Worm (Caenorhabditis elegans) whole organism, L2 larva: Measurements from ENCODE around the gene R07B1.13.

Experiments used
- C34F6.9 ChIP-seq: fragments of 150-350 bp; optimal IDR thresholded peaks from 2 replicates; lab custom pipeline; 2014; ENCODE audit warnings: missing biosample characterization, missing genetic modification characterization
- egl-27 ChIP-seq: sonication (generic microtip); optimal IDR thresholded peaks from 3 replicates; lab custom pipeline; 2017; ENCODE audit warnings: missing biosample characterization, missing genetic modification reagents, missing genetic modification characterization
- lin-13 ChIP-seq: fragments of 150-350 bp; optimal IDR thresholded peaks from 2 replicates; lab custom pipeline; 2014; ENCODE audit warnings: missing biosample characterization, missing genetic modification reagents, missing genetic modification characterization
- lin-39 ChIP-seq: fragments of 150-350 bp; optimal IDR thresholded peaks from 2 replicates; lab custom pipeline; 2014; ENCODE audit warnings: missing biosample characterization, missing genetic modification reagents, missing genetic modification characterization
- mab-5 ChIP-seq: fragments of 150-350 bp; optimal IDR thresholded peaks from 2 replicates; lab custom pipeline; 2014; ENCODE audit warnings: missing biosample characterization, missing genetic modification characterization
- mdl-1 ChIP-seq, 2 experiments: fragments of 150-350 bp in 1 of 2; sonication (generic microtip) in 1 of 2; optimal IDR thresholded peaks; 2 replicates each; lab custom pipeline; 2017; ENCODE audit warnings: missing biosample characterization in 2 of 2, missing genetic modification characterization in 2 of 2
- nhr-11 ChIP-seq: fragments of 150-350 bp; optimal IDR thresholded peaks from 2 replicates; lab custom pipeline; 2014; ENCODE audit warnings: missing biosample characterization, missing genetic modification characterization
- nhr-25 ChIP-seq: fragments of 150-350 bp; sonication (generic microtip); optimal IDR thresholded peaks from 3 replicates; lab custom pipeline; 2014; ENCODE audit warnings: missing biosample characterization, missing genetic modification characterization
- sma-3 ChIP-seq: sonication (generic microtip); optimal IDR thresholded peaks from 2 replicates; lab custom pipeline; 2016; ENCODE audit warnings: missing genetic modification reagents, missing genetic modification characterization, missing compliant biosample characterization
- snpc-4 ChIP-seq: fragments of 150-350 bp; optimal IDR thresholded peaks from 2 replicates; lab custom pipeline; 2014; ENCODE audit warnings: missing biosample characterization, missing genetic modification characterization
- unc-39 ChIP-seq: fragments of 150-350 bp; optimal IDR thresholded peaks from 2 replicates; lab custom pipeline; 2014; ENCODE audit warnings: missing biosample characterization, missing genetic modification characterization
- unc-62 ChIP-seq: fragments of 150-350 bp; optimal IDR thresholded peaks from 2 replicates; lab custom pipeline; 2014; ENCODE audit warnings: missing biosample characterization, missing genetic modification reagents, missing genetic modification characterization
- zag-1 ChIP-seq: fragments of 150-350 bp; optimal IDR thresholded peaks from 2 replicates; lab custom pipeline; 2014; ENCODE audit warnings: missing biosample characterization, missing genetic modification characterization
- ztf-11 ChIP-seq: sonication (generic microtip); optimal IDR thresholded peaks from 2 replicates; lab custom pipeline; 2017; ENCODE audit warnings: missing biosample characterization, missing genetic modification characterization

ce11 chrX:9882112-9882511 is 12.5 kb downstream of the R07B1.13 start, which contains the start of gene glo-1:
- TF ChIP-seq lin-39 (tag; lab: Kevin White, UChicago) (no peak), mab-5 (tag; lab: Kevin White, UChicago) (no peak), unc-62 (no peak), zag-1 (tag; lab: Kevin White, UChicago) (no peak), nhr-25 (tag; lab: Kevin White, UChicago) (no peak), sma-3 (GFP tag; lab: Kevin White, UChicago) (no peak), mdl-1 (tag; optimal IDR thresholded peaks at IDR 0.05; lab: Kevin White, UChicago) (no peak), lin-13 (no peak), C34F6.9 (no peak), ztf-11 (tag; lab: Kevin White, UChicago) (no peak), egl-27 (no peak), unc-39 (tag; lab: Kevin White, UChicago) (no peak), nhr-11 (tag; lab: Kevin White, UChicago) (no peak), snpc-4 (tag; lab: Kevin White, UChicago) (no peak)
